Fruit fly (Drosophila melanogaster): ENCODE results near the gene RpS5a.
A peak's percentile ranks its signal among the peaks of the same experiment; 100 is the strongest.

The RpS5a gene

DNA sequence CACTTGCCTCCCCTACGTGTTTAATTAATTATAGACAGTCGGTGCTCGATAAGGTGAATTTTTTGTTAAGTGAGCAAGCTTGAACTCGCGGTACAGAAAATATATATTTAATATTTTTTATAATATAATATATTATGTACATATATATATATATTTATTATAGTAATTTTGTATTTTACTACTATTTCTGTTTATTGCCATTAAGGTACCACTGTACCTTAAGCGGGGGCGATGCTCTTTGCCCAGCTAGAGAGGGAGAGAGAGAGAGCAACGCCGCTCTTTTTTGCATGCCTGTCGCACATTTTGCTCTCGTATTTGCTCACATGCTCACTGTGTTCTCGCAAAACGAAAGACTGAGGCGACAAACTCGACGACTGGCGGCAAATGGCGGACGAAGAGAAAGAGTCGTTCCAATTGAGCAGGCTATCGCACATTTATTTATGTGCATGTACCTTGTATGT lies 22.4 kb upstream of the RpS5a start (continued):
- TF ChIP-seq CG6813 (GFP tag; optimal IDR thresholded peaks at IDR 0.05) = peak; percentile 52
- TF ChIP-seq CG11456 (GFP tag; IDR thresholded peaks at IDR 0.05) = no peak
- peak; percentile 56 for TF ChIP-seq CG17385 (GFP tag; optimal IDR thresholded peaks at IDR 0.05)
- 0 out of 2 replicates have a peak, but pooled peaks have one; percentile 11 for TF ChIP-seq CG14667 (GFP tag; IDR thresholded peaks at IDR 0.05)
- no peak for TF ChIP-seq hbn (GFP tag; IDR thresholded peaks at IDR 0.05; ENCODE audit: partially characterized antibody)
- TF ChIP-seq Opbp (GFP tag; IDR thresholded peaks at IDR 0.05; ENCODE audit: partially characterized antibody) = no peak
- 0 out of 2 replicates have a peak, but pooled peaks have one; percentile 24 for TF ChIP-seq CG4730 (GFP tag; IDR thresholded peaks at IDR 0.05)
- TF ChIP-seq Atf-2 (GFP tag; optimal IDR thresholded peaks at IDR 0.05) = no peak
- TF ChIP-seq Awh (GFP tag; IDR thresholded peaks at IDR 0.05) = 0 out of 2 replicates have a peak, but pooled peaks have one; percentile 23
- TF ChIP-seq phol (tag; optimal IDR thresholded peaks at IDR 0.05) = peak; percentile 7
- peak; percentile 23 for TF ChIP-seq CG18262 (tag; optimal IDR thresholded peaks at IDR 0.05)
- no peak for TF ChIP-seq Bgb (GFP tag; IDR thresholded peaks at IDR 0.05; ENCODE audit: partially characterized antibody)
- no peak for TF ChIP-seq pan (optimal IDR thresholded peaks at IDR 0.05)
- peak in 1 of 2 experiments; percentile 67 for TF ChIP-seq pan (GFP tag; optimal IDR thresholded peaks at IDR 0.05 in 1 of 2, IDR thresholded peaks at IDR 0.05 in 1 of 2)
- TF ChIP-seq CG9727 (GFP tag; optimal IDR thresholded peaks at IDR 0.05) = peak; percentile 43
- 0 out of 2 replicates have a peak, but pooled peaks have one; percentile 28 for TF ChIP-seq CG31224 (GFP tag; IDR thresholded peaks at IDR 0.05)
- peak; percentile 60 for TF ChIP-seq CG9817 (tag; optimal IDR thresholded peaks at IDR 0.05)
- peak; percentile 79 for TF ChIP-seq CG9932 (GFP tag; IDR thresholded peaks at IDR 0.05)
- TF ChIP-seq CG31388 (GFP tag; optimal IDR thresholded peaks at IDR 0.05) = no peak
- no peak for TF ChIP-seq CG43689 (GFP tag; IDR thresholded peaks at IDR 0.05)
- TF ChIP-seq Jarid2 (GFP tag; optimal IDR thresholded peaks at IDR 0.05) = no peak
- peak; percentile 16 for TF ChIP-seq tap (tag; optimal IDR thresholded peaks at IDR 0.05)
- TF ChIP-seq aop (GFP tag; IDR thresholded peaks at IDR 0.05) = no peak
- TF ChIP-seq pnt (GFP tag; optimal IDR thresholded peaks at IDR 0.05) = no peak
- no peak for TF ChIP-seq CG6254 (GFP tag; optimal IDR thresholded peaks at IDR 0.05)
- peak; percentile 55 for TF ChIP-seq Ptx1 (GFP tag; IDR thresholded peaks at IDR 0.05)
- no peak for TF ChIP-seq Hey (tag; optimal IDR thresholded peaks at IDR 0.05)
- TF ChIP-seq shn (GFP tag; optimal IDR thresholded peaks at IDR 0.05) = no peak
- TF ChIP-seq CG9797 (GFP tag; optimal IDR thresholded peaks at IDR 0.05) = no peak
- peak in 1 of 2 experiments; percentile 28 for TF ChIP-seq dpn (GFP tag; optimal IDR thresholded peaks at IDR 0.05)
- no peak for TF ChIP-seq salm (tag; optimal IDR thresholded peaks at IDR 0.05)
- no peak for TF ChIP-seq tin (GFP tag; optimal IDR thresholded peaks at IDR 0.05)
- TF ChIP-seq CG12659 (GFP tag; optimal IDR thresholded peaks at IDR 0.05) = peak; percentile 42
- 0 out of 2 replicates have a peak, but pooled peaks have one; percentile 36 for TF ChIP-seq wdn (GFP tag; IDR thresholded peaks at IDR 0.05)
- peak in 1 of 2 experiments; percentile 12 for TF ChIP-seq tll (GFP tag; optimal IDR thresholded peaks at IDR 0.05)
- TF ChIP-seq dmrt99B (tag; optimal IDR thresholded peaks at IDR 0.05) = peak; percentile 50
- peak; percentile 36 for TF ChIP-seq CG13775 (GFP tag; optimal IDR thresholded peaks at IDR 0.05)
- no peak for TF ChIP-seq knrl (GFP tag; IDR thresholded peaks at IDR 0.05; ENCODE audit: partially characterized antibody)
- 0 out of 2 replicates have a peak, but pooled peaks have one; percentile 16 for TF ChIP-seq rib (GFP tag; IDR thresholded peaks at IDR 0.05)
- no peak for TF ChIP-seq fd64A (GFP tag; optimal IDR thresholded peaks at IDR 0.05)
- TF ChIP-seq pfk (GFP tag; optimal IDR thresholded peaks at IDR 0.05) = no peak
- TF ChIP-seq CG13894 (tag; optimal IDR thresholded peaks at IDR 0.05) = peak; percentile 40
- no peak for TF ChIP-seq Eip74EF (GFP tag; optimal IDR thresholded peaks at IDR 0.05)
- TF ChIP-seq Hr78 (GFP tag; optimal IDR thresholded peaks at IDR 0.05) = no peak
- TF ChIP-seq Bteb2 (GFP tag; optimal IDR thresholded peaks at IDR 0.05) = no peak
- TF ChIP-seq CG11247 (GFP tag; IDR thresholded peaks at IDR 0.05) = peak; percentile 63; the same call in 1 of the 2 replicates
- no peak for TF ChIP-seq HmgZ (tag; optimal IDR thresholded peaks at IDR 0.05)
- no peak for TF ChIP-seq vfl (GFP tag; optimal IDR thresholded peaks at IDR 0.05)
- TF ChIP-seq zen (tag; optimal IDR thresholded peaks at IDR 0.05) = peak; percentile 22

Measured in whole organism, embryonic.